Fruit fly (Drosophila melanogaster) whole organism, wandering third instar larva: Measurements from ENCODE around the gene CG14573.

Experiments used
- Mio ChIP-seq: sonication (Bioruptor generic); optimal IDR thresholded peaks from 2 replicates; lab custom pipeline; 2016; ENCODE audit warnings: missing biosample characterization, missing genetic modification characterization
- N ChIP-seq: fragments of >200 bp; optimal IDR thresholded peaks from 2 replicates; lab custom pipeline; 2018; ENCODE audit warnings: missing biosample characterization, missing external identifiers, missing genetic modification characterization
- h ChIP-seq: fragments of 200-800 bp; sonication (Bioruptor generic); optimal IDR thresholded peaks from 3 replicates; lab custom pipeline; 2016; ENCODE audit warnings: missing biosample characterization, mild to moderate bottlenecking, missing genetic modification characterization

- TF ChIP-seq h (GFP tag; lab: Kevin White, UChicago) (no peak), N (GFP tag; lab: Kevin White, UChicago) (no peak), Mio (GFP tag; lab: Kevin White, UChicago) (no peak)
These were observed 39.3 kb upstream of the CG14573 start for dm6 chr3L:21694647-21695046.
